Worm (Caenorhabditis elegans) whole organism, L1 larva: ENCODE data around the gene C47E12.10.

Source experiments
- ceh-63 ChIP-seq: fragments of 200-800 bp; sonication (Bioruptor generic); optimal IDR thresholded peaks from 2 replicates; lab custom pipeline; 2018; ENCODE audit warnings: mild to moderate bottlenecking, missing genetic modification characterization, missing compliant biosample characterization
- egl-27 ChIP-seq, 2 experiments: fragments of 150-350 bp in 1 of 2; sonication (generic microtip); optimal IDR thresholded peaks; 3 replicates each; lab custom pipeline; 2017 to 2018; ENCODE audit warnings: missing biosample characterization in 2 of 2, missing genetic modification characterization in 2 of 2, missing genetic modification reagents in 2 of 2
- lin-13 ChIP-seq: fragments of 150-350 bp; optimal IDR thresholded peaks from 2 replicates; lab custom pipeline; 2014; ENCODE audit warnings: missing biosample characterization, missing genetic modification reagents, missing genetic modification characterization
- lin-15B ChIP-seq: fragments of 150-350 bp; sonication (generic microtip); optimal IDR thresholded peaks from 3 replicates; lab custom pipeline; 2014; ENCODE audit warnings: missing biosample characterization, missing genetic modification characterization
- lsy-2 ChIP-seq, 2 experiments: fragments of 150-350 bp; optimal IDR thresholded peaks; 2 replicates each; lab custom pipeline; 2014; ENCODE audit warnings: missing biosample characterization in 2 of 2, missing genetic modification characterization in 2 of 2
- nhr-11 ChIP-seq: fragments of 150-350 bp; optimal IDR thresholded peaks from 2 replicates; lab custom pipeline; 2014; ENCODE audit warnings: missing biosample characterization, missing genetic modification characterization
- snpc-4 ChIP-seq: fragments of 150-350 bp; optimal IDR thresholded peaks from 2 replicates; lab custom pipeline; 2014; ENCODE audit warnings: missing biosample characterization, missing genetic modification characterization
- tbx-2 ChIP-seq: sonication (generic microtip); optimal IDR thresholded peaks from 2 replicates; lab custom pipeline; 2016; ENCODE audit warnings: missing genetic modification characterization, missing compliant biosample characterization

ce11 chrIV:9933580-9933979, 39.0 kb upstream of the C47E12.10 start, which contains the start of gene spe-29:
- no peak for TF ChIP-seq lsy-2 (tag; optimal IDR thresholded peaks at IDR 0.05; lab: Kevin White, UChicago)
- no peak for TF ChIP-seq lin-15B (tag; lab: Kevin White, UChicago)
- no peak for TF ChIP-seq ceh-63 (GFP tag; lab: Kevin White, UChicago)
- TF ChIP-seq snpc-4 (tag; lab: Kevin White, UChicago): no peak
- TF ChIP-seq nhr-11: no peak
- TF ChIP-seq lin-13: no peak
- TF ChIP-seq egl-27 (tag; optimal IDR thresholded peaks at IDR 0.05; lab: Kevin White, UChicago): no peak
- no peak for TF ChIP-seq tbx-2 (tag; lab: Kevin White, UChicago)
